Worm (Caenorhabditis elegans) whole organism, midembryonic: ENCODE data around the gene upb-1.

Experiments used
- cog-1 ChIP-seq: sonication (generic microtip); optimal IDR thresholded peaks from 2 replicates; lab custom pipeline; 2016; ENCODE audit warnings: missing genetic modification characterization, missing compliant biosample characterization
- med-1 ChIP-seq: sonication (generic microtip); optimal IDR thresholded peaks from 2 replicates; lab custom pipeline; 2017; ENCODE audit warnings: missing genetic modification characterization, mild to moderate bottlenecking, missing compliant biosample characterization, antibody characterized with exemption, missing genetic modification reagents; ENCODE audit not compliant: insufficient read depth
- ref-1 ChIP-seq: fragments of 200-800 bp; sonication (Bioruptor generic); conservative IDR thresholded peaks from 2 replicates; pipeline ENCODE4 v1.3.6; 2022; ENCODE audit warnings: missing genetic modification reagents, missing genetic modification characterization, missing compliant biosample characterization
- ztf-23 ChIP-seq: fragments of 200-800 bp; sonication (Bioruptor generic); IDR thresholded peaks from 2 replicates; pipeline ENCODE4 v1.3.6; 2022; ENCODE audit warnings: missing genetic modification reagents, missing genetic modification characterization, missing compliant biosample characterization
- ztf-29 ChIP-seq: fragments of 200-800 bp; sonication (Bioruptor generic); IDR thresholded peaks from 2 replicates; pipeline ENCODE4 v1.3.6; 2022; ENCODE audit warnings: missing genetic modification reagents, missing genetic modification characterization, missing compliant biosample characterization

DNA sequence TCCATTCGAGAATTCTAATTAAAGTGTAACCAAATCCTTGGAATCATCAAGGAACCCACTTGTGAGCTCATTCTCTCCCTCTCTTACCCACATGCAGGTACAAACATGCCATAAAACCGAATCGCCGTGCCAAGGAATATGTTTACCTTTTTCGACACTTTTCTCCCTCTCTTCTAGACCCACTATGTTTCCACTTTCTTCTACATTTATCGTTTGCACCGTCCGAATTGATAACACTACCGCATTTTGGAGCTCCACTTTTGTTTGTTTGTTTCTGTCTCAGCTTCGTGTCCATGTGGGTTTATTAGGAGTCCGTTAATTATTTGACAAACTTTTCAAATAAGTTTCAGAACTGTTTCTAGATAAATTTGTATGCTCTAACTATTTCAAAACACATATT is 8.0 kb downstream of the upb-1 start:
- TF ChIP-seq ref-1 (GFP tag; lab: Robert Waterston, UW) (no peak), ztf-29 (GFP tag; lab: Robert Waterston, UW) (no peak), med-1 (GFP tag; lab: Kevin White, UChicago) (no peak), cog-1 (no peak), ztf-23 (GFP tag; lab: Robert Waterston, UW) (no peak)
